Fruit fly (Drosophila melanogaster) Kc167 (cell line): ENCODE results near the gene CG14891.

Source experiments
- Myc ChIP-seq: fragments of >200 bp; optimal IDR thresholded peaks from 2 replicates; lab custom pipeline; 2017; ENCODE audit warnings: missing external identifiers
- insv ChIP-seq: fragments of >200 bp; optimal IDR thresholded peaks from 3 replicates; lab custom pipeline; 2018; ENCODE audit warnings: missing external identifiers
- psq ChIP-seq: fragments of >200 bp; optimal IDR thresholded peaks from 2 replicates; lab custom pipeline; 2017; ENCODE audit warnings: missing external identifiers
- ttk ChIP-seq: sonication (Bioruptor generic); optimal IDR thresholded peaks from 2 replicates; lab custom pipeline; 2017; ENCODE audit warnings: missing external identifiers

- TF ChIP-seq insv (lab: Kevin White, UChicago) (no peak), psq (lab: Kevin White, UChicago) (no peak), Myc (lab: Kevin White, UChicago) (no peak), ttk (lab: Kevin White, UChicago) (no peak)
These were observed 34.6 kb downstream of the CG14891 start for dm6 chr3R:16605929-16606328.
